Worm (Caenorhabditis elegans) whole organism, late embryonic: Measurements from ENCODE around the gene tyr-1.

Experiments used
- ceh-18 ChIP-seq: sonication (generic microtip); optimal IDR thresholded peaks from 2 replicates; lab custom pipeline; 2016; ENCODE audit warnings: missing genetic modification characterization, missing compliant biosample characterization
- ceh-30 ChIP-seq: fragments of 150-350 bp; optimal IDR thresholded peaks from 2 replicates; lab custom pipeline; 2014; ENCODE audit warnings: missing biosample characterization, missing genetic modification characterization
- ceh-45 ChIP-seq: fragments of 200-800 bp; sonication (Bioruptor generic); IDR thresholded peaks from 2 replicates; pipeline ENCODE4 v1.3.6; 2022; ENCODE audit warnings: missing genetic modification reagents, missing genetic modification characterization, missing compliant biosample characterization
- che-1 ChIP-seq: sonication (generic microtip); optimal IDR thresholded peaks from 2 replicates; lab custom pipeline; 2016; ENCODE audit warnings: mild to moderate bottlenecking, missing genetic modification characterization, missing compliant biosample characterization
- fkh-10 ChIP-seq: fragments of 150-350 bp; optimal IDR thresholded peaks from 2 replicates; lab custom pipeline; 2014; ENCODE audit warnings: missing biosample characterization, missing genetic modification reagents, missing genetic modification characterization
- hlh-6 ChIP-seq: sonication (generic microtip); optimal IDR thresholded peaks from 2 replicates; lab custom pipeline; 2016; ENCODE audit warnings: missing genotype, missing genetic modification characterization, missing compliant biosample characterization
- nhr-11 ChIP-seq: fragments of 150-350 bp; optimal IDR thresholded peaks from 2 replicates; lab custom pipeline; 2014; ENCODE audit warnings: missing biosample characterization, missing genetic modification characterization
- pqm-1 ChIP-seq: sonication (generic microtip); optimal IDR thresholded peaks from 2 replicates; lab custom pipeline; 2016; ENCODE audit warnings: missing genetic modification characterization, missing compliant biosample characterization

DNA sequence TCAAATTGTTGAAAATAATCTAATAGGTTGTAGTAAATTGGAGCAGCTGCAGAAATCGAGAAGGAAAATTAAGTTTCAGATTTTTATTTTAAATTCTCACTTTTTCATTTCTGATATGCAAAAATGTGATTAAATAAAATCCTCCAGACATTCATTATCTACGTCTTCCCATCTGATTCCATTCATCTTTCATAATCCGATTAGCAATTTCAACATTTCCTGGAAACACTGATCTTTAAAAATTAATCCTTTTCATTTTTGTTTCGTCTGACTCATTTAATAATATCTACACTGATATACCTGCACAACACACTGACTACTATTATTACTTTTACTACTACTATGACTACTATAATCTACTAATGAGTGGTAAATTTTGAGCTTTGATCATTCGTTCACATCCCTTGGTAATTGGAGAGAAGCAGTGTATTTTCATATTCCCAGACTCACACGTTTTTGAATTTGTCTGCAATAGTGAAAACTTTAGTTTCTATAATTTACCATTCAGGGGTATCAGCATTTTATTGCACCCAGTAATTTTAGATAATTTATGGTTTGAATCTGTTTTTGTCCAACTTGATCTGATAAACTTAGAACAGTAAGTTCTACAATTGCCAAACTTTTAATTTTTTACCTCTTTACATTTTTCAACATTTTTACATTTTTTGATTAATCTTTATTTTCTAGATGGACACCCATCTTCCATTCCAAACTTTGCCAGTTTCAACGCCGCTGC lies 34.5 kb upstream of the tyr-1 start, which contains the start of gene ceh-23:
- TF ChIP-seq ceh-30 (tag; lab: Kevin White, UChicago) (no peak), nhr-11 (tag; lab: Kevin White, UChicago) (no peak), hlh-6 (no peak), fkh-10 (GFP tag; lab: Kevin White, UChicago) (no peak), pqm-1 (no peak), che-1 (no peak), ceh-45 (GFP tag; lab: Robert Waterston, UW) (no peak), ceh-18 (tag; lab: Kevin White, UChicago) (no peak)
